ENCODE assay signal across 4 fruit fly cellular contexts in genomic region chrX:6659919-6660318, dm6.
TF ChIP-seq lines count a peak whose summit lies in the region.

No protein-coding gene starts in this region.

- TF ChIP-seq CTCF in whole organism, embryonic (GFP tag; optimal IDR thresholded peaks at IDR 0.05; lab: Kevin White, UChicago): no peak

TF ChIP-seq in whole organism, embryonic, 481 proteins besides CTCF, POLR2A, EP300 and RAD21:
- TF ChIP-seq CG30431 (GFP tag; optimal IDR thresholded peaks at IDR 0.05; lab: Kevin White, UChicago) (no peak), cg (GFP tag; optimal IDR thresholded peaks at IDR 0.05; lab: Kevin White, UChicago) (peak; percentile 73), CG10462 (GFP tag; optimal IDR thresholded peaks at IDR 0.05; lab: Kevin White, UChicago) (no peak), CG15479 (GFP tag; optimal IDR thresholded peaks at IDR 0.05; lab: Kevin White, UChicago) (peak; percentile 37), Camta (GFP tag; optimal IDR thresholded peaks at IDR 0.05; lab: Kevin White, UChicago) (no peak), psq (GFP tag; optimal IDR thresholded peaks at IDR 0.05; lab: Kevin White, UChicago) (peak; percentile 61), corto (GFP tag; optimal IDR thresholded peaks at IDR 0.05; lab: Kevin White, UChicago) (no peak), CG17328 (GFP tag; IDR thresholded peaks at IDR 0.05; lab: Robert Waterston, UW) (no peak), CG8089 (GFP tag; optimal IDR thresholded peaks at IDR 0.05; lab: Kevin White, UChicago) (no peak)

TF ChIP-seq in whole organism, prepupa, 60 proteins besides CTCF, POLR2A, EP300 and RAD21:
- TF ChIP-seq CG15336 (GFP tag; IDR thresholded peaks at IDR 0.05; lab: Robert Waterston, UW) (0 out of 2 replicates have a peak, but pooled peaks have one; percentile 20), cyc (GFP tag; optimal IDR thresholded peaks at IDR 0.05; lab: Kevin White, UChicago) (no peak), CG1621 (tag; optimal IDR thresholded peaks at IDR 0.05; lab: Kevin White, UChicago) (peak; percentile 76)

TF ChIP-seq in whole organism, pupa, 21 proteins besides CTCF, POLR2A, EP300 and RAD21:
- no peak for TF ChIP-seq Pif1A (GFP tag; optimal IDR thresholded peaks at IDR 0.05; lab: Kevin White, UChicago)
- TF ChIP-seq CG14655 (GFP tag; optimal IDR thresholded peaks at IDR 0.05; lab: Kevin White, UChicago): no peak
- TF ChIP-seq CG32121 (GFP tag; IDR thresholded peaks at IDR 0.05; lab: Robert Waterston, UW): peak; percentile 20; the same call in 1 of the 2 replicates

TF ChIP-seq in whole organism, wandering third instar larva, 38 proteins besides CTCF, POLR2A, EP300 and RAD21:
- TF ChIP-seq Myc (optimal IDR thresholded peaks at IDR 0.05; lab: Kevin White, UChicago) (no peak), psq (GFP tag; optimal IDR thresholded peaks at IDR 0.05; lab: Kevin White, UChicago) (peak; percentile 53), lola (GFP tag; optimal IDR thresholded peaks at IDR 0.05; lab: Kevin White, UChicago) (no peak), Dfd (GFP tag; optimal IDR thresholded peaks at IDR 0.05; lab: Kevin White, UChicago) (no peak), Dif (GFP tag; optimal IDR thresholded peaks at IDR 0.05; lab: Kevin White, UChicago; ENCODE audit: partially characterized antibody) (no peak), ey (GFP tag; optimal IDR thresholded peaks at IDR 0.05; lab: Kevin White, UChicago) (no peak), Rel (GFP tag; optimal IDR thresholded peaks at IDR 0.05; lab: Kevin White, UChicago) (no peak), Rel (tag; optimal IDR thresholded peaks at IDR 0.05; lab: Kevin White, UChicago) (peak; percentile 1), h (GFP tag; optimal IDR thresholded peaks at IDR 0.05; lab: Kevin White, UChicago) (no peak), sv (GFP tag; optimal IDR thresholded peaks at IDR 0.05; lab: Kevin White, UChicago) (no peak), N (GFP tag; optimal IDR thresholded peaks at IDR 0.05; lab: Kevin White, UChicago) (peak; percentile 52)
